Fruit fly (Drosophila melanogaster) S2 (cell line): ENCODE measurements around the gene dl.

Experiments
- CG8478 ChIP-seq: fragments of >200 bp; optimal IDR thresholded peaks from 2 replicates; lab custom pipeline; 2018
- CTCF ChIP-seq, 2 experiments: fragments of >200 bp; optimal IDR thresholded peaks; 2 replicates each; lab custom pipeline; 2018

DNA sequence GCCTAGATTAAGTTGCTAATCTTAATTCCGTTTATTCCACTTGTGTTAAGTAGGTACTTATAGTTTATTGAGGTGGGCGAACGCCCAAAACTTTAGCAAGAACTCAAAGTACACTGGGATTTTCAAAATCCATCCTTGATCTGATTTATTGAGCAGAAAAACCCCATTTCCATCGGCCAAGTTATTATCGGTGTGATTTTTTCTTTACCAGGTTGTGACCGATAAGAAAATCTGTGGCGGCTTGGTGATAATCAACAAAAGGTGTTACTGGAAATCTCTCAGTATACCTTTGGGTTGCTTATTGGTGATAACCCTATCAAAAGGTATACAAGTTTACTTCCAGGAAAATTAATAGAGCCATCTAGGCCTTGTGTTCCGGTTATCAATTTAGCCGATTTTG lies 29.7 kb downstream of the dl start:
- no peak for TF ChIP-seq CG8478
- TF ChIP-seq CTCF (optimal IDR thresholded peaks at IDR 0.05; lab: Kevin White, UChicago), result no peak
